Fruit fly (Drosophila melanogaster): Measurements from ENCODE around the gene CG7069.

The CG7069 gene

dm6 chr3R:22372535-22372934 is at the start of gene CG7069:
Gene CG7069 (plus strand): TSS chr3R:22372835.
- no peak for TF ChIP-seq h (optimal IDR thresholded peaks at IDR 0.05)
- no peak for TF ChIP-seq Myc (optimal IDR thresholded peaks at IDR 0.05)
- no peak for TF ChIP-seq insv (optimal IDR thresholded peaks at IDR 0.05)
- no peak for TF ChIP-seq Sin3A (optimal IDR thresholded peaks at IDR 0.05)
- no peak for TF ChIP-seq psq (optimal IDR thresholded peaks at IDR 0.05)
- TF ChIP-seq ttk (optimal IDR thresholded peaks at IDR 0.05) = no peak

- TF ChIP-seq psq (optimal IDR thresholded peaks at IDR 0.05) = no peak
- no peak for TF ChIP-seq Sin3A (optimal IDR thresholded peaks at IDR 0.05)
- no peak for TF ChIP-seq ttk (optimal IDR thresholded peaks at IDR 0.05)
Observed at dm6 chr3R:22323994-22324393, 48.6 kb upstream of the CG7069 start, which contains the start of gene CG34377. Gene CG34377 (minus strand): TSS chr3R:22324094.

dm6 chr3R:22324736-22325135 is 47.9 kb upstream of the CG7069 start:
- TF ChIP-seq psq (optimal IDR thresholded peaks at IDR 0.05) (no peak), Sin3A (optimal IDR thresholded peaks at IDR 0.05) (no peak), insv (optimal IDR thresholded peaks at IDR 0.05) (no peak), ttk (optimal IDR thresholded peaks at IDR 0.05) (no peak), h (optimal IDR thresholded peaks at IDR 0.05) (no peak), Myc (optimal IDR thresholded peaks at IDR 0.05) (no peak)

- TF ChIP-seq Myc (optimal IDR thresholded peaks at IDR 0.05) (no peak), Sin3A (optimal IDR thresholded peaks at IDR 0.05) (no peak), h (optimal IDR thresholded peaks at IDR 0.05) (no peak), psq (optimal IDR thresholded peaks at IDR 0.05) (no peak), insv (optimal IDR thresholded peaks at IDR 0.05) (no peak), ttk (optimal IDR thresholded peaks at IDR 0.05) (no peak)
Observed at dm6 chr3R:22328665-22329350, 43.8 kb upstream of the CG7069 start, which contains the start of gene CG7080. Gene CG7080 (plus strand): TSS chr3R:22329300.

- TF ChIP-seq ttk (optimal IDR thresholded peaks at IDR 0.05) (no peak), psq (optimal IDR thresholded peaks at IDR 0.05) (no peak), Sin3A (optimal IDR thresholded peaks at IDR 0.05) (no peak), h (optimal IDR thresholded peaks at IDR 0.05) (no peak), insv (optimal IDR thresholded peaks at IDR 0.05) (no peak), Myc (optimal IDR thresholded peaks at IDR 0.05) (no peak)
Observed at dm6 chr3R:22330512-22331119, 42.0 kb upstream of the CG7069 start, which contains the start of gene CG33721. Gene CG33721 (plus strand): TSS chr3R:22331069.

dm6 chr3R:22331691-22332090 is 40.9 kb upstream of the CG7069 start, which contains the start of gene CG13862:
Gene CG13862 (plus strand): TSS chr3R:22331991.
- no peak for TF ChIP-seq Sin3A (optimal IDR thresholded peaks at IDR 0.05)
- TF ChIP-seq h (optimal IDR thresholded peaks at IDR 0.05) = no peak
- TF ChIP-seq psq (optimal IDR thresholded peaks at IDR 0.05) = no peak
- TF ChIP-seq Myc (optimal IDR thresholded peaks at IDR 0.05) = no peak

- TF ChIP-seq Sin3A (optimal IDR thresholded peaks at IDR 0.05) = no peak
- no peak for TF ChIP-seq insv (optimal IDR thresholded peaks at IDR 0.05)
- no peak for TF ChIP-seq ttk (optimal IDR thresholded peaks at IDR 0.05)
Observed at dm6 chr3R:22334050-22334449, 38.6 kb upstream of the CG7069 start, which contains the start of gene CG5391. Gene CG5391 (minus strand): TSS chr3R:22334150.

- no peak for TF ChIP-seq Myc (optimal IDR thresholded peaks at IDR 0.05)
- TF ChIP-seq insv (optimal IDR thresholded peaks at IDR 0.05) = no peak
- no peak for TF ChIP-seq h (optimal IDR thresholded peaks at IDR 0.05)
- no peak for TF ChIP-seq psq (optimal IDR thresholded peaks at IDR 0.05)
- no peak for TF ChIP-seq Sin3A (optimal IDR thresholded peaks at IDR 0.05)
- TF ChIP-seq ttk (optimal IDR thresholded peaks at IDR 0.05) = no peak
Observed at dm6 chr3R:22339510-22339909, 33.1 kb upstream of the CG7069 start.

dm6 chr3R:22340207-22340606 is 32.4 kb upstream of the CG7069 start, which contains the start of gene CG5388:
Gene CG5388 (minus strand): TSS chr3R:22340307.
- TF ChIP-seq ttk (optimal IDR thresholded peaks at IDR 0.05) = no peak

dm6 chr3R:22341652-22342051 is 31.0 kb upstream of the CG7069 start:
- TF ChIP-seq Sin3A (optimal IDR thresholded peaks at IDR 0.05) = no peak
- TF ChIP-seq insv (optimal IDR thresholded peaks at IDR 0.05) = no peak
- TF ChIP-seq psq (optimal IDR thresholded peaks at IDR 0.05) = no peak
- TF ChIP-seq ttk (optimal IDR thresholded peaks at IDR 0.05) = no peak
- TF ChIP-seq h (optimal IDR thresholded peaks at IDR 0.05) = no peak
- no peak for TF ChIP-seq Myc (optimal IDR thresholded peaks at IDR 0.05)

dm6 chr3R:22342151-22342550 is 30.5 kb upstream of the CG7069 start, which contains the start of gene CG5386:
Gene CG5386 (minus strand): TSS chr3R:22342251.
- TF ChIP-seq ttk (optimal IDR thresholded peaks at IDR 0.05) (no peak), Sin3A (optimal IDR thresholded peaks at IDR 0.05) (no peak), Myc (optimal IDR thresholded peaks at IDR 0.05) (no peak), h (optimal IDR thresholded peaks at IDR 0.05) (no peak), psq (optimal IDR thresholded peaks at IDR 0.05) (no peak), insv (optimal IDR thresholded peaks at IDR 0.05) (no peak)

dm6 chr3R:22342708-22343107 is 29.9 kb upstream of the CG7069 start:
- TF ChIP-seq psq (optimal IDR thresholded peaks at IDR 0.05) (no peak), h (optimal IDR thresholded peaks at IDR 0.05) (no peak), Myc (optimal IDR thresholded peaks at IDR 0.05) (no peak), ttk (optimal IDR thresholded peaks at IDR 0.05) (no peak), Sin3A (optimal IDR thresholded peaks at IDR 0.05) (no peak), insv (optimal IDR thresholded peaks at IDR 0.05) (no peak)

- no peak for TF ChIP-seq Myc (optimal IDR thresholded peaks at IDR 0.05)
- TF ChIP-seq insv (optimal IDR thresholded peaks at IDR 0.05) = no peak
- no peak for TF ChIP-seq ttk (optimal IDR thresholded peaks at IDR 0.05)
- no peak for TF ChIP-seq Sin3A (optimal IDR thresholded peaks at IDR 0.05)
- no peak for TF ChIP-seq h (optimal IDR thresholded peaks at IDR 0.05)
- no peak for TF ChIP-seq psq (optimal IDR thresholded peaks at IDR 0.05)
Observed at dm6 chr3R:22351396-22351795, 21.2 kb upstream of the CG7069 start, which contains the start of gene rdhB. Gene rdhB (plus strand): TSS chr3R:22351696.

Measured in Kc167 (cell line).